Fruit fly (Drosophila melanogaster) whole organism, embryonic: ENCODE results near the gene Tbc1d22.

Experiments used
- Abd-B ChIP-seq: fragments of 200-800 bp; sonication (Bioruptor generic); optimal IDR thresholded peaks from 2 replicates; lab custom pipeline; 2018; ENCODE audit warnings: missing biosample characterization, mild to moderate bottlenecking, missing genetic modification characterization, moderate library complexity
- Bgb ChIP-seq: fragments of 200-800 bp; sonication (Bioruptor generic); IDR thresholded peaks from 2 replicates; pipeline ENCODE4 v1.3.6; 2022; ENCODE audit warnings: missing biosample characterization, missing genetic modification characterization; ENCODE audit not compliant: partially characterized antibody
- BtbVII ChIP-seq: fragments of 200-800 bp; sonication (Bioruptor generic); optimal IDR thresholded peaks from 3 replicates; lab custom pipeline; 2017; ENCODE audit warnings: missing biosample characterization, mild to moderate bottlenecking, missing genetic modification characterization
- CG10209 ChIP-seq: fragments of 200-800 bp; sonication (Bioruptor generic); optimal IDR thresholded peaks from 3 replicates; lab custom pipeline; 2017; ENCODE audit warnings: missing biosample characterization, mild to moderate bottlenecking, missing genetic modification characterization, missing genetic modification reagents
- CG10267 ChIP-seq: fragments of 200-800 bp; sonication (Bioruptor generic); optimal IDR thresholded peaks from 2 replicates; lab custom pipeline; 2018; ENCODE audit warnings: missing biosample characterization, mild to moderate bottlenecking, missing genetic modification characterization, moderate library complexity
- CG10462 ChIP-seq: fragments of 200-800 bp; sonication (Bioruptor generic); optimal IDR thresholded peaks from 2 replicates; lab custom pipeline; 2016; ENCODE audit warnings: missing biosample characterization, missing genetic modification characterization
- CG12744 ChIP-seq: fragments of 200-800 bp; sonication (Bioruptor generic); optimal IDR thresholded peaks from 2 replicates; lab custom pipeline; 2016; ENCODE audit warnings: missing biosample characterization, missing genetic modification characterization
- CG14710 ChIP-seq: fragments of 200-800 bp; sonication (Bioruptor generic); optimal IDR thresholded peaks from 3 replicates; lab custom pipeline; 2019; ENCODE audit warnings: missing biosample characterization, mild to moderate bottlenecking, missing genetic modification characterization, moderate library complexity
- CG16815 ChIP-seq: fragments of 200-800 bp; sonication (Bioruptor generic); optimal IDR thresholded peaks from 3 replicates; lab custom pipeline; 2017; ENCODE audit warnings: missing biosample characterization, mild to moderate bottlenecking, missing genetic modification characterization
- CG17912 ChIP-seq: fragments of 200-800 bp; sonication (Bioruptor generic); optimal IDR thresholded peaks from 2 replicates; lab custom pipeline; 2018; ENCODE audit warnings: missing biosample characterization, mild to moderate bottlenecking, missing genetic modification characterization
- CG2129 ChIP-seq: fragments of 200-800 bp; sonication (Bioruptor generic); IDR thresholded peaks from 2 replicates; pipeline ENCODE4 v1.3.6; 2022; ENCODE audit warnings: missing biosample characterization, missing genetic modification characterization; ENCODE audit not compliant: partially characterized antibody
- CG31388 ChIP-seq: fragments of 200-800 bp; sonication (Bioruptor generic); optimal IDR thresholded peaks from 2 replicates; lab custom pipeline; 2016; ENCODE audit warnings: missing biosample characterization, missing genetic modification characterization
- CG42726 ChIP-seq: fragments of 200-800 bp; sonication (Bioruptor generic); IDR thresholded peaks from 2 replicates; pipeline ENCODE4 v1.3.6; 2022; ENCODE audit warnings: missing biosample characterization, missing genetic modification characterization; ENCODE audit not compliant: partially characterized antibody
- CG5953 ChIP-seq: fragments of 200-800 bp; sonication (Bioruptor generic); IDR thresholded peaks from 2 replicates; pipeline ENCODE4 v1.3.6; 2022; ENCODE audit warnings: missing biosample characterization, missing genetic modification characterization
- CG6683 ChIP-seq: fragments of 200-800 bp; sonication (Bioruptor generic); optimal IDR thresholded peaks from 2 replicates; lab custom pipeline; 2017; ENCODE audit warnings: missing biosample characterization, mild to moderate bottlenecking, missing genetic modification characterization, missing genetic modification reagents
- CG7963 ChIP-seq: fragments of 200-800 bp; sonication (Bioruptor generic); IDR thresholded peaks from 3 replicates; pipeline ENCODE4 v1.3.6; 2022; ENCODE audit warnings: missing biosample characterization, missing genetic modification characterization; ENCODE audit not compliant: partially characterized antibody
- CG8924 ChIP-seq: fragments of 200-800 bp; optimal IDR thresholded peaks from 3 replicates; lab custom pipeline; 2019; ENCODE audit warnings: missing biosample characterization, mild to moderate bottlenecking, missing genetic modification characterization, moderate library complexity
- Dek ChIP-seq: fragments of 200-800 bp; sonication (Bioruptor generic); optimal IDR thresholded peaks from 3 replicates; lab custom pipeline; 2019; ENCODE audit warnings: missing biosample characterization, mild to moderate bottlenecking, missing genetic modification characterization, moderate library complexity
- Drgx ChIP-seq: fragments of 200-800 bp; sonication (Bioruptor generic); IDR thresholded peaks from 2 replicates; pipeline ENCODE4 v1.3.6; 2022; ENCODE audit warnings: missing biosample characterization, missing genetic modification characterization
- Ets97D ChIP-seq: fragments of 200-800 bp; sonication (Bioruptor generic); optimal IDR thresholded peaks from 3 replicates; lab custom pipeline; 2016; ENCODE audit warnings: missing biosample characterization, missing genetic modification characterization
- HmgZ ChIP-seq: fragments of 200-800 bp; sonication (Bioruptor generic); optimal IDR thresholded peaks from 2 replicates; lab custom pipeline; 2018; ENCODE audit warnings: missing biosample characterization, mild to moderate bottlenecking, missing genetic modification characterization
- Hr39 ChIP-seq: fragments of >200 bp; optimal IDR thresholded peaks from 2 replicates; lab custom pipeline; 2017
- MESR4 ChIP-seq: fragments of 200-800 bp; sonication (Bioruptor generic); optimal IDR thresholded peaks from 2 replicates; lab custom pipeline; 2018; ENCODE audit warnings: missing biosample characterization, mild to moderate bottlenecking, missing genetic modification characterization, moderate library complexity
- Mad ChIP-seq: fragments of 200-800 bp; sonication (Bioruptor generic); optimal IDR thresholded peaks from 2 replicates; lab custom pipeline; 2016; ENCODE audit warnings: missing biosample characterization, missing genetic modification characterization
- Med ChIP-seq: fragments of 200-800 bp; sonication (Bioruptor generic); peaks from one replicate; lab custom pipeline; 2016; ENCODE audit warnings: missing biosample characterization, missing genetic modification characterization, mild to moderate bottlenecking, inconsistent platforms, moderate library complexity
- Pdp1 ChIP-seq, 2 experiments: fragments of 200-800 bp; sonication (Bioruptor generic); optimal IDR thresholded peaks; 3 replicates each; lab custom pipeline; 2016; ENCODE audit warnings: missing biosample characterization in 2 of 2, missing genetic modification characterization in 2 of 2, mild to moderate bottlenecking in 1 of 2, moderate library complexity in 1 of 2
- Scr ChIP-seq: fragments of 200-800 bp; sonication (Bioruptor generic); IDR thresholded peaks from 2 replicates; pipeline ENCODE4 v1.3.6; 2022; ENCODE audit warnings: missing biosample characterization, missing genetic modification characterization; ENCODE audit not compliant: partially characterized antibody
- bigmax ChIP-seq: fragments of 200-800 bp; sonication (Bioruptor generic); optimal IDR thresholded peaks from 2 replicates; lab custom pipeline; 2018; ENCODE audit warnings: missing biosample characterization, mild to moderate bottlenecking, missing genetic modification characterization
- esg ChIP-seq: fragments of 200-800 bp; sonication (Bioruptor generic); conservative IDR thresholded peaks from 2 replicates; pipeline ENCODE4 v1.3.6; 2022; ENCODE audit warnings: missing biosample characterization, missing genetic modification characterization
- ewg ChIP-seq: fragments of 200-800 bp; sonication (Bioruptor generic); optimal IDR thresholded peaks from 3 replicates; lab custom pipeline; 2017; ENCODE audit warnings: mild to moderate bottlenecking, missing biosample characterization, missing genetic modification reagents, missing genetic modification characterization
- fd64A ChIP-seq: fragments of 200-800 bp; sonication (Bioruptor generic); optimal IDR thresholded peaks from 3 replicates; lab custom pipeline; 2018; ENCODE audit warnings: missing biosample characterization, mild to moderate bottlenecking, missing genetic modification characterization
- jigr1 ChIP-seq: fragments of 200-800 bp; sonication (Bioruptor generic); IDR thresholded peaks from 3 replicates; pipeline ENCODE4 v1.3.6; 2022; ENCODE audit warnings: missing biosample characterization, missing genetic modification characterization
- lab ChIP-seq: fragments of 200-800 bp; sonication (Bioruptor generic); optimal IDR thresholded peaks from 3 replicates; lab custom pipeline; 2017; ENCODE audit warnings: missing biosample characterization, missing genetic modification characterization, mild to moderate bottlenecking, moderate library complexity, missing genetic modification reagents
- mld ChIP-seq: fragments of 200-800 bp; sonication (Bioruptor generic); IDR thresholded peaks from 3 replicates; pipeline ENCODE4 v1.3.6; 2022; ENCODE audit warnings: missing biosample characterization, missing genetic modification characterization; ENCODE audit not compliant: partially characterized antibody
- nerfin-1 ChIP-seq: fragments of 200-800 bp; sonication (Bioruptor generic); optimal IDR thresholded peaks from 3 replicates; lab custom pipeline; 2019; ENCODE audit warnings: missing biosample characterization, mild to moderate bottlenecking, missing genetic modification characterization, moderate library complexity
- odd ChIP-seq: fragments of 200-800 bp; sonication (Bioruptor generic); optimal IDR thresholded peaks from 2 replicates; lab custom pipeline; 2017; ENCODE audit warnings: missing biosample characterization, mild to moderate bottlenecking, missing genetic modification characterization
- repo ChIP-seq: fragments of 200-800 bp; sonication (Bioruptor generic); optimal IDR thresholded peaks from 2 replicates; lab custom pipeline; 2016; ENCODE audit warnings: missing biosample characterization, missing genetic modification characterization
- rib ChIP-seq: fragments of 200-800 bp; sonication (Bioruptor generic); IDR thresholded peaks from 2 replicates; pipeline ENCODE4 v1.3.6; 2022; ENCODE audit warnings: missing biosample characterization, missing genetic modification characterization
- shn ChIP-seq: fragments of 200-800 bp; sonication (Bioruptor generic); optimal IDR thresholded peaks from 3 replicates; lab custom pipeline; 2016; ENCODE audit warnings: missing biosample characterization, missing genetic modification characterization
- sug ChIP-seq: fragments of 200-800 bp; optimal IDR thresholded peaks from 2 replicates; lab custom pipeline; 2019; ENCODE audit warnings: missing biosample characterization, mild to moderate bottlenecking, missing genetic modification characterization, moderate library complexity
- tll ChIP-seq, 2 experiments: fragments of 200-800 bp in 1 of 2; fragments of >200 bp in 1 of 2; sonication (Bioruptor generic) in 1 of 2; optimal IDR thresholded peaks; 2 replicates each; lab custom pipeline; 2017 to 2019; ENCODE audit warnings: missing biosample characterization in 2 of 2, missing genetic modification characterization in 2 of 2, mild to moderate bottlenecking in 1 of 2, moderate library complexity in 1 of 2
- wdn ChIP-seq: fragments of 200-800 bp; sonication (Bioruptor generic); IDR thresholded peaks from 2 replicates; pipeline ENCODE4 v1.3.6; 2022; ENCODE audit warnings: missing biosample characterization, missing genetic modification characterization
- zen2 ChIP-seq: fragments of 200-800 bp; sonication (Bioruptor generic); IDR thresholded peaks from 3 replicates; pipeline ENCODE4 v1.3.6; 2022; ENCODE audit warnings: missing biosample characterization, missing genetic modification characterization; ENCODE audit not compliant: partially characterized antibody
- zfh1 ChIP-seq: fragments of 200-800 bp; sonication (Bioruptor generic); IDR thresholded peaks from 3 replicates; pipeline ENCODE4 v1.3.6; 2022; ENCODE audit warnings: missing biosample characterization, missing genetic modification characterization

Gene Tbc1d22

DNA sequence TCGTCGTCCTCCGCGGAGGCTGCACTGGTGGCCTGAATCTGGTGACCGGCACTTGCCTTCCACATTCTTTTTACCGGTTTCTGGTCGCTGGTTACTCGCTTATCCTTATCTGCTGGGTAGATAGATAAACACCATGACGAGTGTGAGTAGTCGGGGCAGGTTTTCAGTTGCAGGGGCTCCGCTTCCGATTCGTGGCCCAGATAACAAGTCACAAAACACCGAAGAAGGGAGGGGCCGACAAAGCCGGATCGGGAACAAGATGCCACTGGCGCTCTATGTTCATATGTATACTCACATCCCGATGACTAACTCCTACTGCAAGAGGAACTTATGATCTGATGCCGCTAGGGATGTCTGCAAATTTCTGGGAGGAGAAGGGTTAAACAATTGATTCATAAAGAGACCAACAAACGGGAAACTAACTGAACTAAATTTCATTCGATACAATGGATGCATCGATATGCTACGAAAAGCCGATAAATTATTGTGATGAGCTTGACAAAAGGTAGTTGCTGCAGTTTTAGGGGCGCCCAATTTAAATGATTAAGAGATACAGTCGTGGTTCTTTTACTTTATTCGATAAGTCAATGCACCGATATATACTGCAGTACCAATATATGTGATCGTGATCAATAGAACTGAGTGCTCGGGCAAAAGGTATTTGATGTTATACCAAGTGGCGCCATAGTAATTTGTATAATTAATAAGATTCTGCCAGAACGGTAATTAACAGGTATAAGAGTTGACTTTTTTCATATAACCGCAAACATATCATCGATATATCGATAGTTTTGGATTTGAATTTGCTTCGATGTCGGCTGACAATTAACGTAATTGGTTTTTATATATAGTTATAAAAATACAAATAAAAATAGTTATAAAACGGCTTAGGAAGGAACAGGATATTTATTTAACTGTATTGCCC lies 37.7 kb upstream of the Tbc1d22 start, which contains the start of gene Cortactin (continued):
- peak in 1 of 2 experiments; percentile 85 for TF ChIP-seq Pdp1 (GFP tag; optimal IDR thresholded peaks at IDR 0.05; lab: Kevin White, UChicago)
- peak; percentile 87 for TF ChIP-seq Scr
- TF ChIP-seq mld (GFP tag; lab: Robert Waterston, UW), result peak; percentile 70
- peak; percentile 93 for TF ChIP-seq zen2
- TF ChIP-seq CG14710 (tag; lab: Kevin White, UChicago), result peak; percentile 11
- no peak for TF ChIP-seq Drgx

dm6 chr3R:21065010-21065695 lies 36.8 kb upstream of the Tbc1d22 start, which contains the start of gene AnxB9:
Gene AnxB9 (plus strand): TSS chr3R:21065241.
- peak; percentile 51 for TF ChIP-seq sug (tag; lab: Kevin White, UChicago)
- peak; percentile 19 for TF ChIP-seq CG8924 (tag; lab: Kevin White, UChicago)
- no peak for TF ChIP-seq CG10462 (GFP tag; lab: Kevin White, UChicago)
- TF ChIP-seq lab, result peak; percentile 73
- peak; percentile 22 for TF ChIP-seq repo (GFP tag; lab: Kevin White, UChicago)
- TF ChIP-seq jigr1 (GFP tag; lab: Robert Waterston, UW), result no peak
- peak; percentile 80 for TF ChIP-seq Bgb
- peak; percentile 53; the same call in 1 of the 2 replicates for TF ChIP-seq rib
- TF ChIP-seq CG7963, result peak; percentile 54; the same call in 2 of the 3 replicates
- TF ChIP-seq CG17912 (GFP tag; lab: Kevin White, UChicago), result peak; percentile 42
- TF ChIP-seq nerfin-1 (tag; lab: Kevin White, UChicago), result peak; percentile 4
- TF ChIP-seq Abd-B, result no peak
- no peak for TF ChIP-seq Dek
- TF ChIP-seq CG6683 (GFP tag; lab: Kevin White, UChicago), result no peak
- TF ChIP-seq CG16815 (GFP tag; lab: Kevin White, UChicago), result no peak
- TF ChIP-seq bigmax (GFP tag; lab: Kevin White, UChicago), result peak; percentile 43
- TF ChIP-seq zfh1, result peak; percentile 47; the same call in 2 of the 3 replicates
- peak; percentile 89 for TF ChIP-seq Med (GFP tag; lab: Kevin White, UChicago)
- no peak for TF ChIP-seq Drgx
- TF ChIP-seq Mad, result no peak
- TF ChIP-seq shn, result peak; percentile 19
- TF ChIP-seq Ets97D, result no peak
- TF ChIP-seq fd64A (GFP tag; lab: Kevin White, UChicago), result peak; percentile 56
- peak; percentile 32 for TF ChIP-seq CG12744 (GFP tag; lab: Kevin White, UChicago)
- TF ChIP-seq CG42726 (GFP tag; lab: Robert Waterston, UW), result peak; percentile 77; the same call in 1 of the 2 replicates
- peak; percentile 57 for TF ChIP-seq MESR4 (GFP tag; lab: Kevin White, UChicago)
- TF ChIP-seq BtbVII, result peak; percentile 39
- peak in 1 of 2 experiments; percentile 43 for TF ChIP-seq Pdp1 (GFP tag; optimal IDR thresholded peaks at IDR 0.05; lab: Kevin White, UChicago)
- TF ChIP-seq CG5953 (GFP tag; lab: Robert Waterston, UW), result no peak
- peak; percentile 9; the same call in 1 of the 2 replicates for TF ChIP-seq CG2129 (GFP tag; lab: Robert Waterston, UW)
- no peak for TF ChIP-seq CG10209 (GFP tag; lab: Kevin White, UChicago)
- no peak for TF ChIP-seq Hr39 (lab: Kevin White, UChicago)
- peak; percentile 57 for TF ChIP-seq odd (GFP tag; lab: Kevin White, UChicago)
- TF ChIP-seq CG31388, result no peak
- TF ChIP-seq CG10267, result no peak
- TF ChIP-seq ewg (GFP tag; lab: Kevin White, UChicago), result no peak
- TF ChIP-seq esg (GFP tag; lab: Robert Waterston, UW), result no peak
- no peak for TF ChIP-seq wdn
- TF ChIP-seq HmgZ, result peak; percentile 60
- TF ChIP-seq tll (GFP tag; optimal IDR thresholded peaks at IDR 0.05; lab: Kevin White, UChicago), result no peak
